Fruit fly (Drosophila melanogaster): ENCODE results near the gene Pmvk.

Gene Pmvk

DNA sequence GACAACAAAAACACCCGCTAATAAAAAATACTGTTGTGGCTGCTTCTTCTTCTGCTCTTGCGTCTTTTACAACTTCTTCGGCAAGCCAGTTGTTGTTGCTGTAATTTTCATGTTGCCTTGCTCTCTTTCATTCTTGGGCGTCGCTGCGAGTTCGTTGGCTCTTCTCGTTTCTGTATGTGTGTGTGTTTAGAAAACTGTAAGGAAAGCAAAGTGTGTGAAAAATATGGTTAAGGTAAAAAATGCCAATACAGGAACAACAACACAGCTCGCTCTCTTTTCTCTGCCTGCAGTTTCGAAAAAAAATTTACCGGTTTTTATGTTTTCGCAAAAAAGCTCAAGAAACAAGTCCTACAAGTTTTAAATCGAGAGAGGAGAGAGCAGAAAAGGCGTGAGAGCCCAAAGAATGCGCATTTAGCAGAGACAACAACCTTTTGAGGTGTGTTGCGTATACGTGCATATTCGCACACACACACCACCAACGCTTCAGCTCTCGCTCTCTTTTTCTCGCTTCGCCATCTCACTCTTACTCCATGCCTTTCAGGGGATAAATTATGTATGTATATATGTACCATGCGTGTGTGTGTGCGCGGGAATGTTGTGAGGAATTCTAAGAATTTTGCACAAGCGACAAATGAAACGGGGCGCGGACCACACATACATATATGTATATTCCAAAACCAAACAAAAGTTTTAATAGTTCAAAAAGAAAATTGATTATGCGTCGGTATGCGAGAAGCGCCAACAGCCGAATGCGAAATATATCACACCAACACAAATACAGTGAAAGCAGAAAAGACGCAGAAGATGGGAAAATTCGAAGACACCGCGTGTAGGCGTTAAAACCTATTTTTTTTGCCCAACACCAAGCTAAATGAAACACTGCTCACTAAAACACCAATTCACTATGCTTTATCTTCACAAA, 8.3 kb downstream of the Pmvk start (continued):
- TF ChIP-seq hth (optimal IDR thresholded peaks at IDR 0.05): no peak
- no peak for TF ChIP-seq CkIIα-i1 (GFP tag; IDR thresholded peaks at IDR 0.05)
- TF ChIP-seq stc (GFP tag; IDR thresholded peaks at IDR 0.05): no peak; the same call in 1 of the 2 replicates
- no peak for TF ChIP-seq lmd (GFP tag; IDR thresholded peaks at IDR 0.05)
- TF ChIP-seq CG9797 (GFP tag; optimal IDR thresholded peaks at IDR 0.05): no peak
- TF ChIP-seq inv (GFP tag; IDR thresholded peaks at IDR 0.05; ENCODE audit: partially characterized antibody): no peak
- TF ChIP-seq kah (GFP tag; optimal IDR thresholded peaks at IDR 0.05): no peak
- TF ChIP-seq Side (GFP tag; optimal IDR thresholded peaks at IDR 0.05): no peak
- TF ChIP-seq BtbVII (GFP tag; optimal IDR thresholded peaks at IDR 0.05): peak; percentile 0
- no peak for TF ChIP-seq CG31441 (GFP tag; IDR thresholded peaks at IDR 0.05)
- no peak for TF ChIP-seq luna (GFP tag; optimal IDR thresholded peaks at IDR 0.05)
- no peak for TF ChIP-seq slbo (GFP tag; IDR thresholded peaks at IDR 0.05)
- peak; percentile 79 for TF ChIP-seq pros (GFP tag; optimal IDR thresholded peaks at IDR 0.05)
- TF ChIP-seq CG34422 (GFP tag; IDR thresholded peaks at IDR 0.05): peak; percentile 38; the same call in 1 of the 3 replicates
- no peak for TF ChIP-seq CG6813 (GFP tag; optimal IDR thresholded peaks at IDR 0.05)
- TF ChIP-seq nau (GFP tag; optimal IDR thresholded peaks at IDR 0.05): no peak
- TF ChIP-seq bbx (GFP tag; IDR thresholded peaks at IDR 0.05; ENCODE audit: partially characterized antibody): peak; percentile 36
- no peak for TF ChIP-seq Optix (GFP tag; IDR thresholded peaks at IDR 0.05)
- TF ChIP-seq Taf1 (GFP tag; IDR thresholded peaks at IDR 0.05): no peak
- TF ChIP-seq Adf1 (GFP tag; IDR thresholded peaks at IDR 0.05): peak; percentile 53; the same call in 1 of the 2 replicates
- TF ChIP-seq HmgZ (tag; optimal IDR thresholded peaks at IDR 0.05): peak; percentile 40
- no peak for TF ChIP-seq her (GFP tag; optimal IDR thresholded peaks at IDR 0.05)
- no peak for TF ChIP-seq Max (GFP tag; optimal IDR thresholded peaks at IDR 0.05)
- no peak for TF ChIP-seq p53 (GFP tag; optimal IDR thresholded peaks at IDR 0.05)
- no peak for TF ChIP-seq Hmr (GFP tag; optimal IDR thresholded peaks at IDR 0.05)
- TF ChIP-seq Dll (GFP tag; IDR thresholded peaks at IDR 0.05; ENCODE audit: partially characterized antibody): no peak
- no peak for TF ChIP-seq CG14860 (GFP tag; IDR thresholded peaks at IDR 0.05; ENCODE audit: partially characterized antibody)
- TF ChIP-seq org-1 (GFP tag; optimal IDR thresholded peaks at IDR 0.05): no peak
- TF ChIP-seq CG6272 (GFP tag; IDR thresholded peaks at IDR 0.05): no peak

DNA sequence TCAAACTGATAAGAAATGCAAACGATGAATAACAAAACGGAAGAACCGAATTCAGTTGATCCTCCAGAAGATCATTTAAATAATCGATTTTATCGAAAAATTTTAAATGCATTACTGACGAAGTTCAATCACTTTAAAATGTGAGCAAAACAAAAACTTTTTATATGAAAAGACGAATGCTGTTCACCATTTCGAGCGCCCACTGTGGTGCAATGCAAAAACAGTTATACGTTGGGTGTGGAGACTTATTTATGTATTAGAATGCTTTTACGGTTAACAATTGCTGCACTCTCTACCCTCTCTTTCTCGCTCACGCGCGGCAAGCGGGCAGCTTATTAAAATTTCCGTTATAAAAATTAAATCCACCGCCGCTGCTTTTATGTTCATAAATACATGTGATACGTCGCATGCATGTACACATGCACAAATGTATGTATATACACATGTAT, 9.3 kb downstream of the Pmvk start:
- TF ChIP-seq bab2 (GFP tag; optimal IDR thresholded peaks at IDR 0.05) (no peak), hkb (optimal IDR thresholded peaks at IDR 0.05) (no peak), hkb (GFP tag; IDR thresholded peaks at IDR 0.05) (0 out of 2 replicates have a peak, but pooled peaks have one; percentile 10), CG4328 (GFP tag; optimal IDR thresholded peaks at IDR 0.05) (no peak), kni (GFP tag; optimal IDR thresholded peaks at IDR 0.05) (peak; percentile 36), CG7271 (tag; optimal IDR thresholded peaks at IDR 0.05) (no peak), Bdp1 (GFP tag; optimal IDR thresholded peaks at IDR 0.05) (no peak), Oli (tag; optimal IDR thresholded peaks at IDR 0.05) (peak; percentile 9), Fer2 (tag; optimal IDR thresholded peaks at IDR 0.05) (no peak), Med (GFP tag) (peak; percentile 81), CG2202 (tag; optimal IDR thresholded peaks at IDR 0.05) (no peak), crc (GFP tag; optimal IDR thresholded peaks at IDR 0.05) (no peak), CG1832 (GFP tag; optimal IDR thresholded peaks at IDR 0.05) (no peak), CG12155 (GFP tag; optimal IDR thresholded peaks at IDR 0.05) (no peak), CG9932 (GFP tag; IDR thresholded peaks at IDR 0.05) (no peak), cg (GFP tag; optimal IDR thresholded peaks at IDR 0.05) (peak; percentile 53), ranshi (GFP tag; IDR thresholded peaks at IDR 0.05) (no peak), lilli (GFP tag; optimal IDR thresholded peaks at IDR 0.05) (peak; percentile 6), grau (tag; optimal IDR thresholded peaks at IDR 0.05) (peak; percentile 74), Drgx (GFP tag; IDR thresholded peaks at IDR 0.05) (0 out of 2 replicates have a peak, but pooled peaks have one; percentile 34), oc (tag; optimal IDR thresholded peaks at IDR 0.05) (peak; percentile 47), vvl (GFP tag; IDR thresholded peaks at IDR 0.05) (peak; percentile 27; the same call in 1 of the 2 replicates)

Data from whole organism, embryonic.